Worm (Caenorhabditis elegans): Measurements from ENCODE around the gene Y11D7A.3.

DNA sequence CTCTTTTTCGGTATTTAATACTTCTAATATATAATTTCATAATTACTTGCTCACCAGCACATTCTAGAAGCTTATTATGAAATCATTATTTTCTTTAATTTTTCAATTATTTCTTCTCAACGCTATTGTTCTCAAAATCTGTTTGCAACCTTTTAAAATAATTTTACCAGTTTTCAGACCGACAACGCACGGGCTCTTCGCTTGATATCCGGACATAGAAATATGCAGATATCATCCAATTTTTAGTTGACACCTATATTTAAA, 33.0 kb upstream of the Y11D7A.3 start, which contains the start of gene wnk-1:
- TF ChIP-seq pha-4 (tag; optimal IDR thresholded peaks at IDR 0.05) (no peak), unc-130 (GFP tag; optimal IDR thresholded peaks at IDR 0.05) (no peak), ztf-26 (tag; optimal IDR thresholded peaks at IDR 0.05) (no peak), mxl-1 (tag; optimal IDR thresholded peaks at IDR 0.05) (no peak), T26A5.8 (tag; optimal IDR thresholded peaks at IDR 0.05) (no peak), ceh-58 (GFP tag; IDR thresholded peaks at IDR 0.05) (no peak), B0019.2 (GFP tag; conservative IDR thresholded peaks at IDR 0.05) (no peak), F22D6.2 (tag; optimal IDR thresholded peaks at IDR 0.05) (no peak), tbp1 (GFP tag; optimal IDR thresholded peaks at IDR 0.05) (no peak), zfh-2 (GFP tag; conservative IDR thresholded peaks at IDR 0.05) (no peak), cebp-2 (GFP tag; IDR thresholded peaks at IDR 0.05) (no peak), snpc-3.4 (tag; optimal IDR thresholded peaks at IDR 0.05) (no peak)

Data from whole organism, young adult.